Worm (Caenorhabditis elegans) whole organism, early embryonic: ENCODE data around the gene C05E4.7.

Source experiments
- B0310.2 ChIP-seq: sonication (generic microtip); optimal IDR thresholded peaks from 2 replicates; lab custom pipeline; 2016; ENCODE audit warnings: mild to moderate bottlenecking, missing genetic modification characterization, missing compliant biosample characterization
- F13C5.2 ChIP-seq: sonication (generic microtip); optimal IDR thresholded peaks from 2 replicates; lab custom pipeline; 2017; ENCODE audit warnings: mild to moderate bottlenecking, missing genetic modification characterization, inconsistent platforms, missing compliant biosample characterization
- aly-1 ChIP-seq: sonication (generic microtip); optimal IDR thresholded peaks from 2 replicates; lab custom pipeline; 2016; ENCODE audit warnings: missing genetic modification characterization, missing compliant biosample characterization
- ama-1 ChIP-seq: fragments of 150-350 bp; optimal IDR thresholded peaks from 2 replicates; lab custom pipeline; 2014
- ceh-13 ChIP-seq: fragments of 200-800 bp; sonication (Bioruptor generic); optimal IDR thresholded peaks from 2 replicates; lab custom pipeline; 2018; ENCODE audit warnings: mild to moderate bottlenecking, missing genetic modification characterization, missing compliant biosample characterization
- ets-7 ChIP-seq: sonication (generic microtip); optimal IDR thresholded peaks from 2 replicates; lab custom pipeline; 2016; ENCODE audit warnings: missing genotype, missing genetic modification characterization, missing compliant biosample characterization
- flt-1 ChIP-seq: fragments of 200-800 bp; sonication (Bioruptor generic); IDR thresholded peaks from 2 replicates; pipeline ENCODE4 v1.3.6; 2022; ENCODE audit warnings: missing genetic modification characterization, missing compliant biosample characterization
- hmbx-1 ChIP-seq: sonication (generic microtip); optimal IDR thresholded peaks from 2 replicates; lab custom pipeline; 2016; ENCODE audit warnings: mild to moderate bottlenecking, missing genetic modification characterization, missing compliant biosample characterization
- hnd-1 ChIP-seq: sonication (generic microtip); optimal IDR thresholded peaks from 2 replicates; lab custom pipeline; 2016; ENCODE audit warnings: missing genetic modification characterization, missing compliant biosample characterization
- pes-1 ChIP-seq: fragments of 200-800 bp; sonication (Bioruptor generic); IDR thresholded peaks from 2 replicates; pipeline ENCODE4 v1.3.6; 2022; ENCODE audit warnings: missing genetic modification reagents, missing genetic modification characterization, missing compliant biosample characterization
- scrt-1 ChIP-seq: fragments of 200-800 bp; sonication (Bioruptor generic); IDR thresholded peaks from 2 replicates; pipeline ENCODE4 v1.3.6; 2022; ENCODE audit warnings: missing genetic modification characterization, missing compliant biosample characterization
- sea-1 ChIP-seq: fragments of 200-800 bp; sonication (Bioruptor generic); conservative IDR thresholded peaks from 2 replicates; pipeline ENCODE4 v1.3.6; 2022; ENCODE audit warnings: missing genetic modification characterization, missing compliant biosample characterization
- tbx-11 ChIP-seq: fragments of 200-800 bp; sonication (Bioruptor generic); IDR thresholded peaks from 2 replicates; pipeline ENCODE4 v1.3.6; 2022; ENCODE audit warnings: missing genetic modification characterization, missing compliant biosample characterization
- tbx-37 ChIP-seq: fragments of 200-800 bp; sonication (Bioruptor generic); conservative IDR thresholded peaks from 2 replicates; pipeline ENCODE4 v1.3.6; 2022; ENCODE audit warnings: missing genetic modification reagents, missing genetic modification characterization, missing compliant biosample characterization

ce11 chrV:692720-693422, 49.0 kb upstream of the C05E4.7 start, which contains the start of gene srx-4:
- no peak for TF ChIP-seq ets-7 (tag; lab: Kevin White, UChicago)
- no peak for TF ChIP-seq sea-1
- no peak for TF ChIP-seq ama-1 (lab: Kevin White, UChicago)
- TF ChIP-seq tbx-37 = no peak
- no peak for TF ChIP-seq ceh-13 (GFP tag; lab: Kevin White, UChicago)
- TF ChIP-seq aly-1 (tag; lab: Kevin White, UChicago) = no peak
- TF ChIP-seq pes-1 = no peak
- no peak for TF ChIP-seq hmbx-1
- no peak for TF ChIP-seq hnd-1 (tag; lab: Kevin White, UChicago)
- no peak for TF ChIP-seq B0310.2 (tag; lab: Kevin White, UChicago)
- no peak for TF ChIP-seq scrt-1 (GFP tag; lab: Robert Waterston, UW)
- no peak for TF ChIP-seq flt-1
- TF ChIP-seq F13C5.2 (tag; lab: Kevin White, UChicago) = no peak
- no peak for TF ChIP-seq tbx-11
